Fruit fly (Drosophila melanogaster): ENCODE results near the gene Cpr67B.
A peak's percentile ranks its signal among the peaks of the same experiment; 100 is the strongest.

Cpr67B gene

dm6 chr3L:9370907-9371365 lies 33.7 kb upstream of the Cpr67B start, which contains the start of gene Fdx1 (continued):
- peak; percentile 32 for TF ChIP-seq CG7839 (tag; optimal IDR thresholded peaks at IDR 0.05)
- TF ChIP-seq CG34376 (GFP tag; optimal IDR thresholded peaks at IDR 0.05) = peak; percentile 10
- peak; percentile 66 for TF ChIP-seq Med (GFP tag)
- TF ChIP-seq CG4328 (GFP tag; optimal IDR thresholded peaks at IDR 0.05) = no peak
- peak; percentile 45 for TF ChIP-seq CG2712 (tag; optimal IDR thresholded peaks at IDR 0.05)
- peak; percentile 34 for TF ChIP-seq CG4820 (GFP tag; optimal IDR thresholded peaks at IDR 0.05)
- TF ChIP-seq D19B (GFP tag; optimal IDR thresholded peaks at IDR 0.05) = no peak
- no peak for TF ChIP-seq CG4404 (GFP tag; IDR thresholded peaks at IDR 0.05)
- peak; percentile 52 for TF ChIP-seq CG31441 (GFP tag; IDR thresholded peaks at IDR 0.05)
- peak; percentile 39 for TF ChIP-seq CG10267 (tag; optimal IDR thresholded peaks at IDR 0.05)
- peak in 1 of 2 experiments; percentile 59 for TF ChIP-seq Pdp1 (GFP tag; optimal IDR thresholded peaks at IDR 0.05)
- no peak for TF ChIP-seq CG9727 (GFP tag; optimal IDR thresholded peaks at IDR 0.05)
- no peak for TF ChIP-seq Vsx1 (GFP tag; optimal IDR thresholded peaks at IDR 0.05)
- TF ChIP-seq dmrt11E (tag; optimal IDR thresholded peaks at IDR 0.05) = no peak
- TF ChIP-seq Mad (GFP tag; optimal IDR thresholded peaks at IDR 0.05) = no peak
- TF ChIP-seq gcm (GFP tag; optimal IDR thresholded peaks at IDR 0.05) = peak; percentile 22
- TF ChIP-seq CG12155 (GFP tag; optimal IDR thresholded peaks at IDR 0.05) = peak; percentile 33
- peak; percentile 5 for TF ChIP-seq caup (GFP tag; optimal IDR thresholded peaks at IDR 0.05; ENCODE audit: severe bottlenecking)
- TF ChIP-seq Abd-B (GFP tag; optimal IDR thresholded peaks at IDR 0.05) = no peak
- peak; percentile 41 for TF ChIP-seq tin (GFP tag; optimal IDR thresholded peaks at IDR 0.05)
- TF ChIP-seq Fer1 (GFP tag; optimal IDR thresholded peaks at IDR 0.05) = peak; percentile 38
- no peak for TF ChIP-seq kni (GFP tag; optimal IDR thresholded peaks at IDR 0.05)
- peak; percentile 67 for TF ChIP-seq Rfx (GFP tag; IDR thresholded peaks at IDR 0.05)
- peak; percentile 28 for TF ChIP-seq NfI (GFP tag; optimal IDR thresholded peaks at IDR 0.05)
- no peak for TF ChIP-seq Tbp (GFP tag; optimal IDR thresholded peaks at IDR 0.05)
- TF ChIP-seq Dbx (GFP tag; IDR thresholded peaks at IDR 0.05) = peak; percentile 39; the same call in 1 of the 3 replicates
- no peak for TF ChIP-seq emc (GFP tag; optimal IDR thresholded peaks at IDR 0.05)
- no peak for TF ChIP-seq ato (GFP tag; IDR thresholded peaks at IDR 0.05; ENCODE audit: partially characterized antibody)
- TF ChIP-seq stc (GFP tag; IDR thresholded peaks at IDR 0.05) = no peak
- TF ChIP-seq zfh1 (GFP tag; IDR thresholded peaks at IDR 0.05) = no peak
- peak; percentile 47; the same call in 1 of the 2 replicates for TF ChIP-seq H2.0 (GFP tag; IDR thresholded peaks at IDR 0.05)
- TF ChIP-seq CG14965 (GFP tag; optimal IDR thresholded peaks at IDR 0.05; ENCODE audit: borderline replicate concordance) = no peak
- TF ChIP-seq gem (tag; optimal IDR thresholded peaks at IDR 0.05) = peak; percentile 67
- TF ChIP-seq CG18599 (GFP tag; optimal IDR thresholded peaks at IDR 0.05) = peak; percentile 47
- no peak for TF ChIP-seq CG11504 (tag; optimal IDR thresholded peaks at IDR 0.05)
- no peak for TF ChIP-seq CG17359 (tag; optimal IDR thresholded peaks at IDR 0.05)
- no peak for TF ChIP-seq Awh (GFP tag; IDR thresholded peaks at IDR 0.05)
- peak; percentile 21; the same call in 1 of the 2 replicates for TF ChIP-seq esg (GFP tag; conservative IDR thresholded peaks at IDR 0.05)
- TF ChIP-seq CG4424 (GFP tag; optimal IDR thresholded peaks at IDR 0.05) = peak; percentile 19
- TF ChIP-seq CG2116 (GFP tag; optimal IDR thresholded peaks at IDR 0.05) = peak; percentile 91
- TF ChIP-seq sug (tag; optimal IDR thresholded peaks at IDR 0.05) = peak; percentile 61
- TF ChIP-seq otp (GFP tag; IDR thresholded peaks at IDR 0.05) = no peak
- TF ChIP-seq croc (GFP tag; conservative IDR thresholded peaks at IDR 0.05) = no peak
- no peak for TF ChIP-seq Dip3 (GFP tag; optimal IDR thresholded peaks at IDR 0.05)
- peak; percentile 30; the same call in 1 of the 2 replicates for TF ChIP-seq CG7372 (GFP tag; IDR thresholded peaks at IDR 0.05)
- TF ChIP-seq CG14050 (GFP tag; IDR thresholded peaks at IDR 0.05) = no peak
- peak; percentile 52 for TF ChIP-seq Nf-YC (tag; optimal IDR thresholded peaks at IDR 0.05)
- TF ChIP-seq pzg (GFP tag; optimal IDR thresholded peaks at IDR 0.05) = peak; percentile 45
- TF ChIP-seq p53 (GFP tag; optimal IDR thresholded peaks at IDR 0.05) = no peak
- TF ChIP-seq NFAT (GFP tag; IDR thresholded peaks at IDR 0.05) = peak; percentile 38; the same call in 1 of the 2 replicates
